Worm (Caenorhabditis elegans): ENCODE data around the gene ncx-1.
A peak's percentile ranks its signal among the peaks of the same experiment; 100 is the strongest.

ncx-1 gene

DNA sequence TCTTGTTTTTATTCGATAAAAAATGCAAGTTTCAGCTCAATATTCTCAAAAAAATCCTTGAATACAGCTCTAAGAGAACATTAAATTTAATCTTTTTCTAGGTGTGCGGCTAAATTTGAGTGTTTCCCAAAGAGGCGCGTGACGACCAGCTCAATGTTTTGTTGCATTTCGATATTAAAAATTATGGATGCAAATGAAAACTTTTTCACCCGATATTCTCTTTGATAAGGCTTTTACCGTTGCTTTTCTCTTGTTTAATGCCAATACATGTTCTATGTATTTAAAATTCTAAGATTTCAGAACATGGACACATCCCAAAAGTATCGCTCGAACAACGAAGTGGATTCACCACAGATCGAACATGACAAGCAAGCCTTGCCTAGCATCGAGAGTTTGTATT lies 37.8 kb upstream of the ncx-1 start, which contains the start of gene F19B2.6:
Gene F19B2.6 (plus strand): TSS at position 301 of the 400 bp plus-strand sequence.
- no peak for TF ChIP-seq lsy-2 (tag; optimal IDR thresholded peaks at IDR 0.05)
- TF ChIP-seq C34F6.9 (tag; optimal IDR thresholded peaks at IDR 0.05): no peak
- TF ChIP-seq ztf-11 (tag; optimal IDR thresholded peaks at IDR 0.05): no peak
- TF ChIP-seq sma-3 (GFP tag; optimal IDR thresholded peaks at IDR 0.05): no peak
- no peak for TF ChIP-seq ceh-82 (tag; optimal IDR thresholded peaks at IDR 0.05)
- TF ChIP-seq peb-1 (tag; optimal IDR thresholded peaks at IDR 0.05): no peak
- TF ChIP-seq nhr-21 (tag; optimal IDR thresholded peaks at IDR 0.05): no peak
- TF ChIP-seq elt-1 (tag; optimal IDR thresholded peaks at IDR 0.05): no peak
- TF ChIP-seq sem-4 (tag; optimal IDR thresholded peaks at IDR 0.05): no peak
- TF ChIP-seq nhr-6 (tag; optimal IDR thresholded peaks at IDR 0.05): no peak
- TF ChIP-seq nhr-23 (tag; optimal IDR thresholded peaks at IDR 0.05): no peak
- no peak for TF ChIP-seq unc-62 (GFP tag; optimal IDR thresholded peaks at IDR 0.05)
- TF ChIP-seq ceh-16 (tag; optimal IDR thresholded peaks at IDR 0.05): no peak
- no peak for TF ChIP-seq fos-1 (tag; optimal IDR thresholded peaks at IDR 0.05)
- TF ChIP-seq dmd-4 (tag; optimal IDR thresholded peaks at IDR 0.05): no peak

- TF ChIP-seq unc-62 (GFP tag; optimal IDR thresholded peaks at IDR 0.05): no peak
- no peak for TF ChIP-seq blmp-1 (tag; optimal IDR thresholded peaks at IDR 0.05; ENCODE audit: insufficient read depth)
- no peak for TF ChIP-seq unc-55 (GFP tag; optimal IDR thresholded peaks at IDR 0.05)
Measured at ce11 chrV:20151855-20152254, 31.4 kb upstream of the ncx-1 start.

- TF ChIP-seq peb-1 (tag; optimal IDR thresholded peaks at IDR 0.05) (no peak), ztf-11 (tag; optimal IDR thresholded peaks at IDR 0.05) (no peak), lin-39 (tag; optimal IDR thresholded peaks at IDR 0.05) (no peak), nhr-6 (tag; optimal IDR thresholded peaks at IDR 0.05) (no peak), lin-13 (GFP tag; optimal IDR thresholded peaks at IDR 0.05) (no peak), nhr-10 (tag; optimal IDR thresholded peaks at IDR 0.05) (no peak), lsy-2 (tag; optimal IDR thresholded peaks at IDR 0.05) (no peak), sem-4 (tag; optimal IDR thresholded peaks at IDR 0.05) (no peak), dmd-4 (tag; optimal IDR thresholded peaks at IDR 0.05) (no peak), skn-1 (tag; optimal IDR thresholded peaks at IDR 0.05) (no peak), nhr-77 (tag; optimal IDR thresholded peaks at IDR 0.05) (no peak)
Measured at ce11 chrV:20151432-20151831, 31.0 kb upstream of the ncx-1 start, which contains the start of gene F19B2.7. Gene F19B2.7, plus strand, starts transcription at chrV:20151732.

- TF ChIP-seq gmeb-1 (tag; optimal IDR thresholded peaks at IDR 0.05): peak; percentile 35
- no peak for TF ChIP-seq zag-1 (tag; optimal IDR thresholded peaks at IDR 0.05)
- no peak for TF ChIP-seq crh-2 (tag; optimal IDR thresholded peaks at IDR 0.05)
- peak; percentile 75 for TF ChIP-seq fos-1 (tag; optimal IDR thresholded peaks at IDR 0.05)
- no peak for TF ChIP-seq ceh-16 (tag; optimal IDR thresholded peaks at IDR 0.05)
- TF ChIP-seq aly-2 (tag; optimal IDR thresholded peaks at IDR 0.05): no peak
- TF ChIP-seq sem-4 (tag; optimal IDR thresholded peaks at IDR 0.05): no peak
- TF ChIP-seq nhr-25 (tag; optimal IDR thresholded peaks at IDR 0.05): no peak
- no peak for TF ChIP-seq nhr-21 (tag; optimal IDR thresholded peaks at IDR 0.05)
- no peak for TF ChIP-seq unc-55 (GFP tag; optimal IDR thresholded peaks at IDR 0.05)
- no peak for TF ChIP-seq nhr-23 (tag; optimal IDR thresholded peaks at IDR 0.05)
- no peak for TF ChIP-seq ceh-82 (tag; optimal IDR thresholded peaks at IDR 0.05)
Measured at ce11 chrV:20147662-20148245, 27.3 kb upstream of the ncx-1 start, which contains the start of gene Y113G7A.13. Gene Y113G7A.13, plus strand, starts transcription at chrV:20148195.

DNA sequence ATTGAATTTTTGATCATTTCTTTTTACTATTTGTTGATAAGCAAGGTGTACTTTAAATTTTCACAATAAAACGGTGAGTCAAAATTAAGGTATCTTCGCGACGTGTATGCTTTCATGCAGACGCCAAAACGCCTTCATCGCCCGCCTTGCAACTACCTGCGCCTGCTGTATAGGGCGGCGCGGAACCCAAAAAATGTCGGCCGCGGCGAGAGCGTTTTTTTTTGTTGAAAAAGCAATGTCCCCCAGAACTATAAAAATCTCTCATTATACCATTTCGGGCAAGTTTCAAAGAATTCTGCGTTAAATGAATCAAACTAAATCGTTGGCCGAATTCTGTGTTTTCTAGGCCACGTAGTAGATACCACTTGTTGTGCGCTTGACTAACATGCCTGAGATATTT lies 23.2 kb upstream of the ncx-1 start:
- TF ChIP-seq alr-1 (tag; optimal IDR thresholded peaks at IDR 0.05) (no peak), ceh-16 (tag; optimal IDR thresholded peaks at IDR 0.05) (no peak), elt-3 (tag; optimal IDR thresholded peaks at IDR 0.05) (no peak), nhr-25 (tag; optimal IDR thresholded peaks at IDR 0.05) (no peak), peb-1 (tag; optimal IDR thresholded peaks at IDR 0.05) (no peak), nhr-11 (tag; optimal IDR thresholded peaks at IDR 0.05) (no peak), elt-1 (tag; optimal IDR thresholded peaks at IDR 0.05) (no peak), F13H6.1 (tag; optimal IDR thresholded peaks at IDR 0.05) (no peak), mab-5 (tag; optimal IDR thresholded peaks at IDR 0.05) (no peak), ZK546.5 (tag; optimal IDR thresholded peaks at IDR 0.05) (no peak), nhr-12 (tag; optimal IDR thresholded peaks at IDR 0.05) (no peak), dmd-4 (tag; optimal IDR thresholded peaks at IDR 0.05) (no peak), zag-1 (tag; optimal IDR thresholded peaks at IDR 0.05) (no peak), C34F6.9 (tag; optimal IDR thresholded peaks at IDR 0.05) (no peak), mbf-1 (tag; optimal IDR thresholded peaks at IDR 0.05) (no peak), R02D3.7 (tag; optimal IDR thresholded peaks at IDR 0.05) (no peak), nhr-21 (tag; optimal IDR thresholded peaks at IDR 0.05) (no peak)
